Worm (Caenorhabditis elegans) whole organism, L4 larva: ENCODE measurements around the gene fbxa-163.
"Not testable (repeated sequence)": the region's sequence is repeated elsewhere in the genome, so short reads cannot be mapped to it uniquely, and the experiment has no call there.

Source experiments
- daf-12 ChIP-seq: fragments of 150-350 bp; optimal IDR thresholded peaks from 2 replicates; lab custom pipeline; 2014; ENCODE audit warnings: missing biosample characterization, missing genetic modification reagents, missing genetic modification characterization
- hlh-30 ChIP-seq: sonication (generic microtip); optimal IDR thresholded peaks from 2 replicates; lab custom pipeline; 2017; ENCODE audit warnings: antibody characterized with exemption, mild to moderate bottlenecking, missing genetic modification characterization, missing compliant biosample characterization; ENCODE audit not compliant: insufficient read depth
- lsy-2 ChIP-seq, 2 experiments: fragments of 150-350 bp in 1 of 2; sonication (generic microtip) in 1 of 2; optimal IDR thresholded peaks; 2 replicates each; lab custom pipeline; 2014 to 2017; ENCODE audit warnings: missing biosample characterization in 2 of 2, missing genetic modification characterization in 2 of 2
- mep-1 ChIP-seq: fragments of 150-350 bp; sonication (generic microtip); optimal IDR thresholded peaks from 3 replicates; lab custom pipeline; 2014; ENCODE audit warnings: missing biosample characterization, missing genetic modification characterization
- spr-3 ChIP-seq: fragments of 200-800 bp; sonication (Bioruptor generic); optimal IDR thresholded peaks from 2 replicates; lab custom pipeline; 2018; ENCODE audit warnings: mild to moderate bottlenecking, missing genetic modification characterization, missing compliant biosample characterization
- unc-62 ChIP-seq, 3 experiments: fragments of 150-350 bp in 1 of 3; sonication (generic microtip); optimal IDR thresholded peaks in 2 of 3; peaks in 1 of 3; 1 replicate in 1 of 3; 2 replicates in 2 of 3; lab custom pipeline; 2014 to 2017; ENCODE audit warnings: missing biosample characterization in 3 of 3, missing genetic modification characterization in 3 of 3, missing genetic modification reagents in 3 of 3, missing genotype in 1 of 3

DNA sequence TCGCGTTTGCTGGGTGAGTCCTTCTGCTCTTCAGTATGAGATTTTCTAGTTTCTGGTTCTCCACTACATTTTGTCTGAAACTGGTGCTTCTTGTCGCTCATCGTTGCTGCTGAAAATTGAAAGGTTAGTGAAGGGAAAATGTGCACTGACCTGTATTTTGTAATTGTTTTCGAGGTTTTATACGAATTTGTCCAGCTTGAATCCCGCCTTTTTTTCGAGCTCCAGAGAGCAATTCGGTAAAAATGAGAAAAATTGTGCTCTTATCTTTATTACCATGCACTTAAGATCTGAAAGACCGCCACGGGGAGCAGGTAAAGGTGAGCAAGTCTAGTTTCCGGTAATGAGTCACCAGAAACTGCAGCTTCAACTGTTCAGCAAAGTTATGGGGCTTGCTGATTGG, 17.3 kb upstream of the fbxa-163 start, which contains the start of gene C08E3.15:
- not testable (repeated sequence) for TF ChIP-seq spr-3 (GFP tag; lab: Kevin White, UChicago); daf-12; unc-62 (GFP tag; optimal IDR thresholded peaks at IDR 0.05 in 1 of 2; lab: Kevin White, UChicago); unc-62 (tag; optimal IDR thresholded peaks at IDR 0.05; lab: Kevin White, UChicago); lsy-2 (tag; optimal IDR thresholded peaks at IDR 0.05; lab: Kevin White, UChicago); mep-1 (tag; lab: Kevin White, UChicago); hlh-30
